Fruit fly (Drosophila melanogaster): ENCODE data around the gene mtTFB2.
A peak's percentile ranks its signal among the peaks of the same experiment; 100 is the strongest.

Gene mtTFB2

DNA sequence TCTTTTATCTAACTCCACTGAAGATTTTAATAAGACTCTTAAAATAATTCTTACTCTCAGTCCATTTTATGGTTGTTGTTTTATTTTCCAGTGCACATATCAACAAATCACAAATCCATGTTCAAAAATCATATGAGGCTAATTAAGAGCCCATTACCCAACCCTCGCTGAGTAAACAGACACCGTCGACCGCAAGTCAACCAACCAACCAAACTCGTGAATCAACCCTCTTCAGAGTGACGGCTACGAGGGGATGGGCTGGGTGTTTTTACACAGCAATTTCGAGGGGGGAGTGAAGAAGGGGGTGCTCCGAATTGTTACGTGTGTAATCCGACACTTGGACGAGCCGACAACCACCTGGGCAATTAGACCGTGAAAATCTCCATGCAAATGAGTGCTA lies 23.4 kb downstream of the mtTFB2 start:
- TF ChIP-seq CG8478 (optimal IDR thresholded peaks at IDR 0.05): no peak
- TF ChIP-seq CTCF (optimal IDR thresholded peaks at IDR 0.05): no peak

DNA sequence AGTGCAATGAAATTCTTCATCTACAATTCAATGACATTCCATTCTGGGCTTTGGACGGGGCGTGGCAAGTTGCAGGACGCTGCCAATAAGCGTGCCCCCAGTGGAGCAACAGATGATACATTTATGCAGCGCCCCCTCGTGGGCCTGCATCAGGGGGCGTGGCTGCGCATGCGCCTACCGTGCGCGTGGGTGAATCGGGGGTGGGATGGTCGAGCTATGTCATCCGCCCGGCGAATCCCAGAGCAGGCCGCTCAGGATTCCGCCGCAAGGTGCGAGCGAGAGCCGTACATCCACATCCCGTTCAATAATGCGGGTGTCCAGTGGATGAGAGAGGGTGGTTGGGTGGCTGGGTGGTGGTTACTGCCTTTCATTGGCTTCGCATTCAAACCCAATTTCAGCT lies 24.8 kb downstream of the mtTFB2 start:
- TF ChIP-seq CTCF (optimal IDR thresholded peaks at IDR 0.05) (no peak), CG8478 (optimal IDR thresholded peaks at IDR 0.05) (no peak)

DNA sequence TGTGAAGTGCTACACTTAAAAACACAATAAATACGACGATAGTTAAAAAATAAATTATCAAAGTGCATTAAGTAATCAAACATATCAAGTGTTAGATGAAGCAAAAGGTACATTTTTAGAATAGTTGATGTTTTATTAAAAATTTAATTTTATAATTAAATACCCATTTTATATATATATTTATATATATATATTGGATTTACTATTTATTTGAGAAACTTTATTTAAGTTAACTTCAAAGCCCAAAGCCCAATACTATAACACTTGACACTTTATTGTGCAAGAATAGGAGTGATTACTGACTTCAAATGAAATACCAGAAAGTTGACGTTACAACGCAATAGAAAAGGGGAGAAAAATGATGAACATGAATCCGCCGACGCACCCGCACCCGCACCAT lies 25.4 kb downstream of the mtTFB2 start, which contains the start of gene nerfin-2:
nerfin-2 (plus strand) TSS at position 301 of the 400 bp plus-strand sequence.
- no peak for TF ChIP-seq CG8478 (optimal IDR thresholded peaks at IDR 0.05)
- TF ChIP-seq CTCF (optimal IDR thresholded peaks at IDR 0.05): no peak

DNA sequence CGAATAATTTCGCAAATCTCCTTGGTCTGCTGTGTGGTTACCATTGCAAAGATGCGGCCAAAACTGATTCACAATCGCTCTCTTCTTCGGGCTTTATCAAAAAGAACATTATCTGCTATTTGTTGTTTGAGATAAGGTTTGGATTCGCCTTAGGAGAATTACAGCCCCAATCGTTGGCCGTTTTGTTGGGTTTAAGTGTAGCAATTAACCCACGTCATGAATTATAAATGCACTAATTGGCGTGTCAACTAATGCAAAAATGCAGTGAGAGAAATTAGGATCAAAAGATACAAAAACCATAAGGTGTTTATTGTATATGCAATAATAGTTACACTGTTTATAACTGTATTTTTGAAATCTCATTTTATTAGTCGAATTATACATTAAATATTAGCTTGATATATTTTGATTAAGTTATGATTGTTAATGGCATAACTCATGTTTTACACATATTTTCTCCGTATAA lies 30.0 kb downstream of the mtTFB2 start, which contains the start of gene Alp13:
Alp13 (minus strand) TSS at position 51 of the 466 bp plus-strand sequence.
- TF ChIP-seq CG8478 (optimal IDR thresholded peaks at IDR 0.05) (no peak), CTCF (optimal IDR thresholded peaks at IDR 0.05) (no peak)

DNA sequence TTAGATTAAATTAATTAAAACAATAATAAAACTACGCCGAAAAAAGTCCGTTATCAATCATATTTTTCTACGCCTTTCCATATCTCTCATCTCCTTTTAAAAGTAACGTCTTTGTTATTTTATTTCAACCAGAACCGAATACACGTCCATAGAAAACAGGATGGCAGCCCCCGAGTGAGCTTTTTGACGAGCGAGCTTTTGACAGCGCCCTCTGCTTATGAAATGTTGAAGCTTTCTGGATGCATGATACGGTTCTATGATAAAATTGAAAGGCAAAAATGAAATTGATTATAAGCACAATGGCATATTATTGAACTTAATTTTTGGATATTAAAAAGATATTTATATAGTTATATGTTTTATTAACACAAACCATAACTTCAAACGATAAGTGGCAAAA lies 31.3 kb downstream of the mtTFB2 start:
- TF ChIP-seq CTCF (optimal IDR thresholded peaks at IDR 0.05) (peak in 1 of 2 experiments; percentile 54), CG8478 (optimal IDR thresholded peaks at IDR 0.05) (no peak)

DNA sequence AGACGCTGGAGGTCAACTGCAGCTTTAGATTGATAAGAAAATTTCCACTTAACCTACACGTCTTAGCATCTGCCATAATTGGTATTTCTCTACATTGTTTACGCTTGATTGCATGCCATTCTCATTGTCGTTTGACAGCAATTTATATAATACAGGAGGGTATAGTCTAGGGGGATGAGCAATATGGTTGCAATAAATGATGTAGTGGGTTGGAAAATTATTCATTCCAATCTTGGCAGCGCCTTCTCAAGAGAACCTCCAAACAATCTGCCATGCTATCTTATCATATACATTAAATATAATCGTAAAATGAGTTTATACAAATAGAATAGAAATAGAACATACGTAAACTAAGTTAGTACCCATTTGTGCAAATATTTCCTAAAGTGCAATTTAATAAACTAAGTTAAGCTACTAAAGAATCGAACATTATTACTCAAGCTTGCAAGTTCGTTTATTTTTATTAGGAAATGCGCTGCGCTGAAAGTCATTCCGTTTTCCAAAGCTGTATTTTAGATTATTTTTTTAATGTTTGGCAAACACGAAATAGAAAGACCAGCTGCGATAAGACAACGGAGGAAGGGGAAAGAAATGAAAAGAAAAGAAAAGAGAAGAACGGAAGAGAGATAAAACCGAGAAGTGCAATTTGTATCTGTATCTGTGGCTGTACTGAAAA lies 33.2 kb downstream of the mtTFB2 start:
- TF ChIP-seq CTCF (optimal IDR thresholded peaks at IDR 0.05) (no peak), CG8478 (optimal IDR thresholded peaks at IDR 0.05) (no peak)

DNA sequence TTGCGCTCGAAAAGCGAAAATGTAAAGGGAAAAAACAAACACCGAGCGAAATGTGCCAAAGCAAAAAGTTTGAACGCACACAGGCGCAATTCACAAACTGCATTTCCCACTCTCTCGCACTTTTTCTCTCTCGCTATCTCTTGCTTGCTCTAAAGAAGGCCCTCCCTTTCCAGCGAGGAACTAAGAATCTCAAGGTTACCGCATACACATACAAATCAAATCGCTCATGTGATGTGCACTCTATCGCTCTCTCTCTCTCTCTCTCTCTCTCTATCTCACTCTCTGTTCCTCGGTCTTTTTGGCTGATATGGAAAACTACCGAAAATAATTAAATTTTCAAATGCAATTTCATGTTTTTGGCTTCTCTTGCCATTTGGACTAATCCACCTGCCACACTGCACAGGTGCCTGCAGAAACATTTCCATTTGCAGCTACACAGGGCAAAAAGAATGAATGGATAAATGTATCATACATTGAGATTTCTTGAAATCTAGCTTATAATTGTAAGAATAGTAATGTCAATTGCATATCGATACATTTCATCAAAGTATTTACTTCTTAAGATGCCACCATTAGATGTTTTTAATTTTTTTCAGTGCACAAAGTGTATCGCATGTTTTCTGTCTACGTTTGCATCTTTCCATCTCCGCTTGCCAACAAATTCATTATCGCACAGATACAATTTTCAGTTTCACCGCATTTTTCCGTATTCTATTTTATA lies 34.1 kb downstream of the mtTFB2 start:
- TF ChIP-seq CG8478 (optimal IDR thresholded peaks at IDR 0.05) (no peak), CTCF (optimal IDR thresholded peaks at IDR 0.05) (no peak)

DNA sequence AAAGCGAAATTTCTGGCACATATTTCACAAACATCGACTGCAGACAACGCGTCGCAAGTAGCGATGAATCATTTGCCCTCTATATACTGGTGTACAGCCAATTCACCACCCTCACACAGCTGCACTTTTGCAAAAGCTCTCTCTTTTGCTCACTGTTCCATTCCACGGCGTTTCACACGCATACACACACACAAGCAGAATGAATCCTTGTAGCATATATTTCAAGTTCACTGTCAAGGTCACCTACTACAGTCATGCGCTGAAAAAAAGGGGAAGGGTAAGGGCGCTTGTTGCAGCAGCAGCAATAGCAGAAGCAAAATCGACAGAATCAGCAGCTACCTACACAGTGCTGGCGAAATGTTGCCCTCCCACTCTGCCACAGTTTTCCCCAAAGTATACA lies 35.3 kb downstream of the mtTFB2 start:
- TF ChIP-seq CG8478 (optimal IDR thresholded peaks at IDR 0.05): no peak
- TF ChIP-seq CTCF (optimal IDR thresholded peaks at IDR 0.05): no peak

DNA sequence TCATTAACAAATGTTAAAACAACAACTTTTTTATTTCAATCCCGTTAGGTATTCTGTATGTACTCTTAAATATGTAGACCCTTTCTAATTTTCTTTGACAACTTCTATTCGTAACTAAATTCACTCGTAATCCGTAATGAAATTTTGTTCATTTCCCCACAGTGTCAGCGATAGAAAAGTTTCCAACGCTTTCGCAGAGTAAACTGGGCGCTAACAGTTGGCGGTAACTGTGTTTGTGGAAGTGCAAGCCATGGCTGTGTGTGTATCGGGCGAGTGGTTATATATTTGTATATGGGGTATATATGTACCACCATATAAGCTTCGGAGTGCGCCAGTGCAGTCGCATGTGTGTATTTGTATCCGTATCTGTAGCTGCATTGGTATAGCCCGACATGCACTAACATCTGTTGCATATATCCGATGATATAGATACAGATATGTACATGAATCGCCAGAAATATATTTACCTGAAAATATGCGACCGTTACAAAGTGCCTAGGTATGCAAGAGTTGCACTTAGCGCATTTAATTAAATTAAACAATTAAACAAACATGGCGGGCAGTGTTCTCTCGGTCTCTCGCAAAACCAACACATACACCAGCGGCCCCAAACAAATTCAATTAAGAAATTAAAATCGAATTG lies 36.2 kb downstream of the mtTFB2 start:
- TF ChIP-seq CG8478 (optimal IDR thresholded peaks at IDR 0.05) (no peak), CTCF (optimal IDR thresholded peaks at IDR 0.05) (no peak)

DNA sequence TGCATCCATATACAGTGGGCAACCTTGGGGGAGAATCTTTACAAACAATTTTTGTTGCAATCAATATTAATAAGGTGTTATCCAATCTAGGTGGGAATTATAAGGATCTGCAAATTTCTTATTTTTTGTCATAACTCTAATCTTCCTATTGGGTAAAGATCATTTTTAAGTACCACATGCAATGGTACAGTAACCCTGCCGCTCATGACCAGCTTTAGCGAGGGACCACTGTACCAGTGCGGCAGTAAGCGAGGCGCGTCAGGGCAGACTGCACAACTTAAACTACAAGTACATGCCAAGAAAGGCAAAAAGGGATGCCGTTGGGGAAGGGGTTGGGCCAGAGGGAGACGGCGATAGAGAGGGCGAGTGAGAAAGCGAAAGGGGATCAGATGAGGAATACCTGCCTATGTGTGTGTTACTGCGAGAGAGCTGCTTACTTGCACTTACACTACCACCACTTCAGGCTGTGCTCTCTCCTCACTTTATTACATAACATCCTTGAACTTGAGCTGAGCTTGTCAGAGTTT lies 37.2 kb downstream of the mtTFB2 start:
- no peak for TF ChIP-seq CG8478 (optimal IDR thresholded peaks at IDR 0.05)
- no peak for TF ChIP-seq CTCF (optimal IDR thresholded peaks at IDR 0.05)

DNA sequence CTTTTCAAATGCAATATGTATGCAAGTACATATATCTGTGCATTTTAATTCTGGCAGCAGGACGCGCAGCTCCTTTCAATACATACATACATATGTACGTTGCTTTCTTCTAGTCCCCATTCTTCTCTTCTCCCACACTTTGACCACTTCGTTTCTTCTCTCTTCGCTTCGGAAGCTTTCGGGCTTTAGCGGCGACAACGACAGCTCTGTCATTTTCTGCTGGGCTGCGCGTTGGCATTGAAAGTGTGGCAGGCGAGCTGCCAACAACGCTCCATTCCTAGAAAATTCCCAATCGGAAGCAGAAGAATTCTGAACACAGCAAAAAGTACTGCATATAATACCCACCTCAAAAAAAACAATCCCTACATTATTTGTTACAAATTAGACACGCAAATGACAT lies 37.7 kb downstream of the mtTFB2 start:
- TF ChIP-seq CG8478 (optimal IDR thresholded peaks at IDR 0.05): no peak
- TF ChIP-seq CTCF (optimal IDR thresholded peaks at IDR 0.05): no peak

DNA sequence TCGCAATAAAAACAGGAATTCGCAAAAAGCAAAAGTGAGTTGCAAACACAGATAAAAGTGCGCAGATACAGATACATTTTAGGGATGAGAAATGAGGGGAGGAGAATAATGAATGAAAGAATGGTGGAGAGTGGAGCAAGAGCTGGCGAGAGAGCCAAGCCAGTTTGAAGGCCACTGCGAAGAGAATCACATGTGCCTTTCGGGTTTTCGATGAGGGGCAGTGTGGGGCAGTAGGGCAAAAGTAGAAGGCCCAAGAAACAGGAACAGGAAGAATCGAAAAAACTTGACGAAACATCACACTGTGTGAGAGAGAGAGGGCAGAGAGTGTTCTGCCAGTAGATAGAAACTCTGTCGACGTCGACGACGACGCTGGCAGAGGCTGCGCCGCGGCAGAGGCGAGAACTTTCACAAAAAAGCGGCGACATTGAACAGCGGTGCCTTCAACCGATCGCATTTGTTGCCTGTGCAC lies 38.8 kb downstream of the mtTFB2 start:
- no peak for TF ChIP-seq CTCF (optimal IDR thresholded peaks at IDR 0.05)
- no peak for TF ChIP-seq CG8478 (optimal IDR thresholded peaks at IDR 0.05)

DNA sequence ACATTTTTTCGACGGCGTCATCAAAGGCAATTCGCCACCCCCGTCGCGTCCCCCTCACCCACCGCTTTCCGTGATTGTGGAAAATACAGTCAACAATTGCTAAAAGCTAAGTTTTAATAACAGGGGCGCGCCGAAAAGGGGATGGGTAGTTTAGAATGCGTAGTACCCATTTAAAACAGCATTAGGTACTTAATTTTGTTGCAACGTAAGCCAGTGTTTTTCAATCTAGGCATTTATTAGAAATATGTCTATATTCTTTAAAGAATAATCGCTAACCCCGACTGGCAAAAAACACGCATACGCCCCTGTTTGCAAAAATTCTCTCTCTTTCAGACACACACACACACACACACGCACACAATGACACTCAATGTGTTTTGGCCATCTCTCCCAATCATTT lies 39.5 kb downstream of the mtTFB2 start:
- TF ChIP-seq CG8478 (optimal IDR thresholded peaks at IDR 0.05): no peak
- no peak for TF ChIP-seq CTCF (optimal IDR thresholded peaks at IDR 0.05)

DNA sequence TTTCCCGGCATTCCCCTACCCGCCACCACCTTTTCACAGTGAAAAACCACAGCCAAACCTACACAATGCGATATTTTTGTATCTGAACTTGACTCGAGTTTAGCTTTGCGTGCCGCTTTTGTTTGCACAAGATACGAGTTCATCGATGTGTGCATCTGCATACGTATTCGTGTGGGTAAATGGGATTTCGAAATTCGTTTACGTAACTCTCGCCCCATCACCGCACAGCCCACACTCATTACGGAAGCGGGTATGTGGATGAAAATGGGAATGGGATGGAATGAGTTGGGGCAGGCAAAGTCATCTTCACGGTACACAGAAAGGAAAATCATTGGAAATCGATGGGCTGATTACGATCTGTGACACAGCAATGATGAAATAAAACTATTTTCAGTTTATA lies 40.8 kb downstream of the mtTFB2 start:
- TF ChIP-seq CTCF (optimal IDR thresholded peaks at IDR 0.05): no peak
- no peak for TF ChIP-seq CG8478 (optimal IDR thresholded peaks at IDR 0.05)

DNA sequence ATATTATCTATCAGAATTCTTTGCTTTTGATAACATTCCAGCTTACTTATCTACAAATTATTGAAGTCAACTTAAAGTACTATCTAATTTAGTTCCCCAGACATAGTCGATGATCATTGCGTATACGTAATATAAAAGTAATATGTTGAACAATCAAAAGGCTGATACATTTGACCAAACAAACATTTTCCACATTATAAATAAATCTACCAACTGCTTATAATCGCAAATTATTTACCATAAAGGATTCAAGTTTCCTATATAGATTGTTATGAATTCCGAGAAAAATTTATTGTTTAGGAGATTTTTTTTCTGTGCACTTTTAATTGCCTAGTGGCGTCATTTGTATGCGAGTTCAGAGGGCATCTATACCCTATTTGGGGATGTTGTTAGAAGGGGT lies 41.3 kb downstream of the mtTFB2 start:
- no peak for TF ChIP-seq CG8478 (optimal IDR thresholded peaks at IDR 0.05)
- TF ChIP-seq CTCF (optimal IDR thresholded peaks at IDR 0.05): no peak
